Fruit fly (Drosophila melanogaster) whole organism, embryonic: ENCODE measurements around the gene CG32681.

Source experiments
- BtbVII ChIP-seq: fragments of 200-800 bp; sonication (Bioruptor generic); optimal IDR thresholded peaks from 3 replicates; lab custom pipeline; 2017; ENCODE audit warnings: missing biosample characterization, mild to moderate bottlenecking, missing genetic modification characterization
- CG1024 ChIP-seq: fragments of 200-800 bp; sonication (Bioruptor generic); IDR thresholded peaks from 2 replicates; pipeline ENCODE4 v1.3.6; 2022; ENCODE audit warnings: missing biosample characterization, missing genetic modification characterization
- CG10267 ChIP-seq: fragments of 200-800 bp; sonication (Bioruptor generic); optimal IDR thresholded peaks from 2 replicates; lab custom pipeline; 2018; ENCODE audit warnings: missing biosample characterization, mild to moderate bottlenecking, missing genetic modification characterization, moderate library complexity
- CG11093 ChIP-seq: fragments of 200-800 bp; sonication (Bioruptor generic); IDR thresholded peaks from 3 replicates; pipeline ENCODE4 v1.3.6; 2022; ENCODE audit warnings: missing biosample characterization, missing genetic modification characterization
- CG12942 ChIP-seq: fragments of 200-800 bp; sonication (Bioruptor generic); optimal IDR thresholded peaks from 3 replicates; lab custom pipeline; 2016; ENCODE audit warnings: missing biosample characterization, missing genetic modification characterization
- CG13287 ChIP-seq: fragments of 200-800 bp; sonication (Bioruptor generic); IDR thresholded peaks from 2 replicates; pipeline ENCODE4 v1.3.6; 2022; ENCODE audit warnings: missing biosample characterization, missing genetic modification characterization; ENCODE audit not compliant: partially characterized antibody
- CG14014 ChIP-seq: fragments of 200-800 bp; sonication (Bioruptor generic); IDR thresholded peaks from 2 replicates; pipeline ENCODE4 v1.3.6; 2022; ENCODE audit warnings: missing biosample characterization, missing genetic modification characterization
- CG14965 ChIP-seq: fragments of 200-800 bp; sonication (Bioruptor generic); optimal IDR thresholded peaks from 2 replicates; lab custom pipeline; 2016; ENCODE audit warnings: missing biosample characterization, missing genetic modification characterization, borderline replicate concordance
- CG16815 ChIP-seq: fragments of 200-800 bp; sonication (Bioruptor generic); optimal IDR thresholded peaks from 3 replicates; lab custom pipeline; 2017; ENCODE audit warnings: missing biosample characterization, mild to moderate bottlenecking, missing genetic modification characterization
- CG17186 ChIP-seq: fragments of 200-800 bp; sonication (Bioruptor generic); optimal IDR thresholded peaks from 3 replicates; lab custom pipeline; 2017; ENCODE audit warnings: missing biosample characterization, missing genetic modification reagents, missing genetic modification characterization
- CG17802 ChIP-seq: fragments of 200-800 bp; sonication (Bioruptor generic); optimal IDR thresholded peaks from 2 replicates; lab custom pipeline; 2018; ENCODE audit warnings: missing biosample characterization, mild to moderate bottlenecking, missing genetic modification characterization, moderate library complexity
- CG2199 ChIP-seq: fragments of 200-800 bp; sonication (Bioruptor generic); IDR thresholded peaks from 3 replicates; pipeline ENCODE4 v1.3.6; 2022; ENCODE audit warnings: missing biosample characterization, missing genetic modification characterization
- CG2678 ChIP-seq: fragments of 200-800 bp; sonication (Bioruptor generic); optimal IDR thresholded peaks from 3 replicates; lab custom pipeline; 2019; ENCODE audit warnings: missing biosample characterization, mild to moderate bottlenecking, missing genetic modification characterization, moderate library complexity
- CG33213 ChIP-seq: fragments of 200-800 bp; sonication (Bioruptor generic); optimal IDR thresholded peaks from 3 replicates; lab custom pipeline; 2016; ENCODE audit warnings: missing biosample characterization, missing genetic modification characterization
- CG3995 ChIP-seq: fragments of 200-800 bp; sonication (Bioruptor generic); optimal IDR thresholded peaks from 3 replicates; lab custom pipeline; 2016; ENCODE audit warnings: missing biosample characterization, missing genetic modification characterization
- CG43689 ChIP-seq: fragments of 200-800 bp; sonication (Bioruptor generic); IDR thresholded peaks from 2 replicates; pipeline ENCODE4 v1.3.6; 2022; ENCODE audit warnings: missing biosample characterization, missing genetic modification characterization
- CG4424 ChIP-seq: fragments of 200-800 bp; sonication (Bioruptor generic); optimal IDR thresholded peaks from 3 replicates; lab custom pipeline; 2016; ENCODE audit warnings: missing biosample characterization, missing genetic modification characterization
- CG6175 ChIP-seq: fragments of 200-800 bp; sonication (Bioruptor generic); IDR thresholded peaks from 3 replicates; pipeline ENCODE4 v1.3.6; 2022; ENCODE audit warnings: missing biosample characterization, missing genetic modification characterization
- CG9609 ChIP-seq: fragments of 200-800 bp; sonication (Bioruptor generic); optimal IDR thresholded peaks from 3 replicates; lab custom pipeline; 2016; ENCODE audit warnings: missing biosample characterization, missing genetic modification characterization
- CkIIα-i1 ChIP-seq: fragments of 200-800 bp; sonication (Bioruptor generic); IDR thresholded peaks from 2 replicates; pipeline ENCODE4 v1.3.6; 2022; ENCODE audit warnings: missing biosample characterization, missing genetic modification characterization
- CrebB ChIP-seq: fragments of 200-800 bp; sonication (Bioruptor generic); optimal IDR thresholded peaks from 3 replicates; lab custom pipeline; 2018; ENCODE audit warnings: missing biosample characterization, mild to moderate bottlenecking, missing genetic modification characterization
- D19B ChIP-seq: fragments of 200-800 bp; sonication (Bioruptor generic); optimal IDR thresholded peaks from 2 replicates; lab custom pipeline; 2017; ENCODE audit warnings: missing biosample characterization, mild to moderate bottlenecking, missing genetic modification characterization
- Dp ChIP-seq: fragments of 200-800 bp; sonication (Bioruptor generic); optimal IDR thresholded peaks from 2 replicates; lab custom pipeline; 2018; ENCODE audit warnings: missing biosample characterization, mild to moderate bottlenecking, missing genetic modification characterization, moderate library complexity
- E2f1 ChIP-seq: fragments of 200-800 bp; sonication (Bioruptor generic); IDR thresholded peaks from 2 replicates; pipeline ENCODE4 v1.3.6; 2022; ENCODE audit warnings: missing biosample characterization, missing genetic modification characterization
- HHEX ChIP-seq: fragments of 200-800 bp; sonication (Bioruptor generic); optimal IDR thresholded peaks from 3 replicates; lab custom pipeline; 2017; ENCODE audit warnings: missing biosample characterization, mild to moderate bottlenecking, missing genetic modification characterization, missing genetic modification reagents
- Hsf ChIP-seq: fragments of 200-800 bp; sonication (Bioruptor generic); optimal IDR thresholded peaks from 3 replicates; lab custom pipeline; 2016; ENCODE audit warnings: missing biosample characterization, missing genetic modification characterization
- MESR4 ChIP-seq: fragments of 200-800 bp; sonication (Bioruptor generic); optimal IDR thresholded peaks from 2 replicates; lab custom pipeline; 2018; ENCODE audit warnings: missing biosample characterization, mild to moderate bottlenecking, missing genetic modification characterization, moderate library complexity
- Meics ChIP-seq: fragments of 200-800 bp; sonication (Bioruptor generic); optimal IDR thresholded peaks from 2 replicates; lab custom pipeline; 2017; ENCODE audit warnings: missing biosample characterization, mild to moderate bottlenecking, missing genetic modification characterization
- Oaz ChIP-seq: fragments of 200-800 bp; sonication (Bioruptor generic); IDR thresholded peaks from 2 replicates; pipeline ENCODE4 v1.3.6; 2022; ENCODE audit warnings: missing biosample characterization, missing genetic modification characterization
- Ptx1 ChIP-seq: fragments of 200-800 bp; sonication (Bioruptor generic); IDR thresholded peaks from 2 replicates; pipeline ENCODE4 v1.3.6; 2022; ENCODE audit warnings: missing biosample characterization, missing genetic modification characterization
- Scr ChIP-seq: fragments of 200-800 bp; sonication (Bioruptor generic); IDR thresholded peaks from 2 replicates; pipeline ENCODE4 v1.3.6; 2022; ENCODE audit warnings: missing biosample characterization, missing genetic modification characterization; ENCODE audit not compliant: partially characterized antibody
- ab ChIP-seq: fragments of 200-800 bp; sonication (Bioruptor generic); optimal IDR thresholded peaks from 2 replicates; lab custom pipeline; 2016; ENCODE audit warnings: missing biosample characterization, missing genetic modification characterization
- aop ChIP-seq: fragments of 200-800 bp; sonication (Bioruptor generic); IDR thresholded peaks from 2 replicates; pipeline ENCODE4 v1.3.6; 2022; ENCODE audit warnings: missing biosample characterization, missing genetic modification characterization
- ase ChIP-seq: fragments of 200-800 bp; sonication (Bioruptor generic); IDR thresholded peaks from 3 replicates; pipeline ENCODE4 v1.3.6; 2022; ENCODE audit warnings: missing biosample characterization, missing genetic modification characterization
- cas ChIP-seq: fragments of 200-800 bp; sonication (Bioruptor generic); IDR thresholded peaks from 2 replicates; pipeline ENCODE4 v1.3.6; 2022; ENCODE audit warnings: missing biosample characterization, missing genetic modification characterization
- cwo ChIP-seq: fragments of 200-800 bp; sonication (Bioruptor generic); optimal IDR thresholded peaks from 3 replicates; lab custom pipeline; 2017; ENCODE audit warnings: missing biosample characterization, missing genetic modification characterization, mild to moderate bottlenecking, moderate library complexity, missing genetic modification reagents
- exex ChIP-seq: fragments of 200-800 bp; sonication (Bioruptor generic); optimal IDR thresholded peaks from 4 replicates; lab custom pipeline; 2018; ENCODE audit warnings: missing biosample characterization, mild to moderate bottlenecking, missing genetic modification characterization, moderate library complexity
- fd64A ChIP-seq: fragments of 200-800 bp; sonication (Bioruptor generic); optimal IDR thresholded peaks from 3 replicates; lab custom pipeline; 2018; ENCODE audit warnings: missing biosample characterization, mild to moderate bottlenecking, missing genetic modification characterization
- gcm ChIP-seq: fragments of 200-800 bp; sonication (Bioruptor generic); optimal IDR thresholded peaks from 2 replicates; lab custom pipeline; 2019; ENCODE audit warnings: missing biosample characterization, mild to moderate bottlenecking, missing genetic modification characterization, moderate library complexity
- grau ChIP-seq: fragments of 200-800 bp; optimal IDR thresholded peaks from 3 replicates; lab custom pipeline; 2019; ENCODE audit warnings: missing biosample characterization, mild to moderate bottlenecking, missing genetic modification characterization, moderate library complexity
- inv ChIP-seq: fragments of 200-800 bp; sonication (Bioruptor generic); IDR thresholded peaks from 2 replicates; pipeline ENCODE4 v1.3.6; 2022; ENCODE audit warnings: missing biosample characterization, missing genetic modification characterization; ENCODE audit not compliant: partially characterized antibody
- lab ChIP-seq: fragments of 200-800 bp; sonication (Bioruptor generic); optimal IDR thresholded peaks from 3 replicates; lab custom pipeline; 2017; ENCODE audit warnings: missing biosample characterization, missing genetic modification characterization, mild to moderate bottlenecking, moderate library complexity, missing genetic modification reagents
- mam ChIP-seq: fragments of 200-800 bp; sonication (Bioruptor generic); optimal IDR thresholded peaks from 3 replicates; lab custom pipeline; 2016; ENCODE audit warnings: missing biosample characterization, missing genetic modification characterization
- nerfin-1 ChIP-seq: fragments of 200-800 bp; sonication (Bioruptor generic); optimal IDR thresholded peaks from 3 replicates; lab custom pipeline; 2019; ENCODE audit warnings: missing biosample characterization, mild to moderate bottlenecking, missing genetic modification characterization, moderate library complexity
- row ChIP-seq: fragments of 200-800 bp; sonication (Bioruptor generic); IDR thresholded peaks from 3 replicates; pipeline ENCODE4 v1.3.6; 2022; ENCODE audit warnings: missing biosample characterization, missing genetic modification characterization
- scrt ChIP-seq: fragments of 200-800 bp; sonication (Bioruptor generic); optimal IDR thresholded peaks from 2 replicates; lab custom pipeline; 2018; ENCODE audit warnings: missing biosample characterization, mild to moderate bottlenecking, missing genetic modification characterization, moderate library complexity
- sna ChIP-seq: fragments of 200-800 bp; sonication (Bioruptor generic); IDR thresholded peaks from 2 replicates; pipeline ENCODE4 v1.3.6; 2022; ENCODE audit warnings: missing biosample characterization, missing genetic modification characterization; ENCODE audit not compliant: partially characterized antibody
- sob ChIP-seq: fragments of 200-800 bp; sonication (Bioruptor generic); IDR thresholded peaks from 2 replicates; pipeline ENCODE4 v1.3.6; 2022; ENCODE audit warnings: missing biosample characterization, missing genetic modification characterization
- stc ChIP-seq: fragments of 200-800 bp; sonication (Bioruptor generic); IDR thresholded peaks from 2 replicates; pipeline ENCODE4 v1.3.6; 2022; ENCODE audit warnings: missing biosample characterization, missing genetic modification characterization
- sug ChIP-seq: fragments of 200-800 bp; optimal IDR thresholded peaks from 2 replicates; lab custom pipeline; 2019; ENCODE audit warnings: missing biosample characterization, mild to moderate bottlenecking, missing genetic modification characterization, moderate library complexity
- wor ChIP-seq: fragments of 200-800 bp; sonication (Bioruptor generic); IDR thresholded peaks from 2 replicates; pipeline ENCODE4 v1.3.6; 2022; ENCODE audit warnings: missing biosample characterization, missing genetic modification characterization

CG32681 gene

dm6 chrX:10386810-10387340 is 5.7 kb upstream of the CG32681 start (continued):
- no peak for TF ChIP-seq ab (GFP tag; lab: Kevin White, UChicago)
- peak; percentile 51 for TF ChIP-seq CG3995
- no peak for TF ChIP-seq CG43689 (GFP tag; lab: Robert Waterston, UW)
- no peak for TF ChIP-seq Meics (GFP tag; lab: Kevin White, UChicago)
- no peak for TF ChIP-seq CG2678 (tag; lab: Kevin White, UChicago)
- no peak for TF ChIP-seq gcm (GFP tag; lab: Kevin White, UChicago)
- no peak for TF ChIP-seq stc (GFP tag; lab: Robert Waterston, UW)
- TF ChIP-seq CG6175 = no peak
- TF ChIP-seq CG2199 = no peak
- no peak for TF ChIP-seq CG16815 (GFP tag; lab: Kevin White, UChicago)
- TF ChIP-seq inv (GFP tag; lab: Robert Waterston, UW) = peak; percentile 40; the same call in 1 of the 2 replicates
- no peak for TF ChIP-seq scrt (GFP tag; lab: Kevin White, UChicago)
- TF ChIP-seq fd64A (GFP tag; lab: Kevin White, UChicago) = no peak
- peak; percentile 47; the same call in 1 of the 2 replicates for TF ChIP-seq Scr (GFP tag; lab: Robert Waterston, UW)
- TF ChIP-seq CG12942 = no peak
- TF ChIP-seq Hsf (GFP tag; lab: Kevin White, UChicago) = no peak
- TF ChIP-seq Dp (GFP tag; lab: Kevin White, UChicago) = no peak
- no peak for TF ChIP-seq CG11093 (GFP tag; lab: Robert Waterston, UW)
- TF ChIP-seq CG33213 (GFP tag; lab: Kevin White, UChicago) = no peak
- no peak for TF ChIP-seq Oaz (GFP tag; lab: Robert Waterston, UW)
- no peak for TF ChIP-seq wor
- no peak for TF ChIP-seq CG13287 (GFP tag; lab: Robert Waterston, UW)
- TF ChIP-seq CG14965 (GFP tag; lab: Kevin White, UChicago) = no peak
- no peak for TF ChIP-seq MESR4 (GFP tag; lab: Kevin White, UChicago)
- TF ChIP-seq exex (tag; lab: Kevin White, UChicago) = peak; percentile 59
- TF ChIP-seq cas (GFP tag; lab: Robert Waterston, UW) = no peak
- no peak for TF ChIP-seq sna (GFP tag; lab: Robert Waterston, UW)
- TF ChIP-seq lab (GFP tag; lab: Kevin White, UChicago) = no peak
- peak; percentile 10 for TF ChIP-seq cwo
- TF ChIP-seq aop (GFP tag; lab: Robert Waterston, UW) = no peak
- no peak for TF ChIP-seq sob (GFP tag; lab: Robert Waterston, UW)
- TF ChIP-seq HHEX = no peak
- peak; percentile 25 for TF ChIP-seq grau
- no peak for TF ChIP-seq CG1024 (GFP tag; lab: Robert Waterston, UW)
- TF ChIP-seq Ptx1 (GFP tag; lab: Robert Waterston, UW) = 0 out of 2 replicates have a peak, but pooled peaks have one; percentile 20
- TF ChIP-seq CG10267 (tag; lab: Kevin White, UChicago) = no peak
- no peak for TF ChIP-seq nerfin-1 (tag; lab: Kevin White, UChicago)
- TF ChIP-seq row (GFP tag; lab: Robert Waterston, UW) = peak; percentile 45
- no peak for TF ChIP-seq CG17802 (tag; lab: Kevin White, UChicago)
- TF ChIP-seq D19B (GFP tag; lab: Kevin White, UChicago) = no peak
- no peak for TF ChIP-seq CG4424 (GFP tag; lab: Kevin White, UChicago)
- TF ChIP-seq CG9609 (GFP tag; lab: Kevin White, UChicago) = no peak
- TF ChIP-seq ase = no peak
- TF ChIP-seq CrebB = no peak
- no peak for TF ChIP-seq CkIIα-i1 (GFP tag; lab: Robert Waterston, UW)
- TF ChIP-seq E2f1 (GFP tag; lab: Robert Waterston, UW) = no peak
- peak; percentile 6 for TF ChIP-seq BtbVII
- TF ChIP-seq sug (tag; lab: Kevin White, UChicago) = peak; percentile 21
- TF ChIP-seq CG17186 (GFP tag; lab: Kevin White, UChicago) = no peak
- TF ChIP-seq mam (GFP tag; lab: Kevin White, UChicago) = no peak
- peak; percentile 13; the same call in 1 of the 2 replicates for TF ChIP-seq CG14014
